Fruit fly (Drosophila melanogaster): ENCODE data around the gene CG1271.

CG1271 gene

dm6 chr3L:3070274-3071204, 18.2 kb downstream of the CG1271 start, which contains the start of the genes CG32486 and PAN3 (continued):
- TF ChIP-seq CG3995 (GFP tag; optimal IDR thresholded peaks at IDR 0.05) (peak; percentile 62), Opbp (GFP tag; IDR thresholded peaks at IDR 0.05; ENCODE audit: partially characterized antibody) (peak; percentile 92), fru (optimal IDR thresholded peaks at IDR 0.05) (no peak), Nf-YC (tag; optimal IDR thresholded peaks at IDR 0.05) (peak; percentile 57), CG31224 (GFP tag; IDR thresholded peaks at IDR 0.05) (no peak), fd102C (GFP tag; optimal IDR thresholded peaks at IDR 0.05) (peak; percentile 18), Lpt (GFP tag; optimal IDR thresholded peaks at IDR 0.05) (no peak), CG3065 (GFP tag; optimal IDR thresholded peaks at IDR 0.05) (peak; percentile 3), CG12391 (tag; optimal IDR thresholded peaks at IDR 0.05) (peak; percentile 76), CG9876 (GFP tag; optimal IDR thresholded peaks at IDR 0.05) (peak; percentile 26), fu2 (GFP tag; optimal IDR thresholded peaks at IDR 0.05) (no peak), crp (GFP tag; optimal IDR thresholded peaks at IDR 0.05) (peak in 1 of 2 experiments; percentile 54), H15 (GFP tag; IDR thresholded peaks at IDR 0.05) (no peak), Ets97D (GFP tag; optimal IDR thresholded peaks at IDR 0.05) (peak; percentile 91), otp (GFP tag; IDR thresholded peaks at IDR 0.05) (peak; percentile 39; the same call in 1 of the 3 replicates), Dll (GFP tag; IDR thresholded peaks at IDR 0.05; ENCODE audit: partially characterized antibody) (peak; percentile 85; the same call in 3 of the 4 replicates), cas (GFP tag; IDR thresholded peaks at IDR 0.05) (peak; percentile 18; the same call in 1 of the 2 replicates), CG8089 (GFP tag; optimal IDR thresholded peaks at IDR 0.05) (peak; percentile 33), mld (GFP tag; IDR thresholded peaks at IDR 0.05; ENCODE audit: partially characterized antibody) (0 out of 3 replicates have a peak, but pooled peaks have one; percentile 31), CG12659 (GFP tag; optimal IDR thresholded peaks at IDR 0.05) (peak; percentile 93), Lim3 (GFP tag; IDR thresholded peaks at IDR 0.05) (no peak), CG6689 (GFP tag; IDR thresholded peaks at IDR 0.05) (peak; percentile 17; the same call in 1 of the 2 replicates), yki (optimal IDR thresholded peaks at IDR 0.05) (no peak), CG3838 (GFP tag; optimal IDR thresholded peaks at IDR 0.05) (no peak), CG18262 (tag; optimal IDR thresholded peaks at IDR 0.05) (peak; percentile 52), CG11456 (GFP tag; IDR thresholded peaks at IDR 0.05) (0 out of 3 replicates have a peak, but pooled peaks have one; percentile 13), br (optimal IDR thresholded peaks at IDR 0.05) (no peak), tll (GFP tag; optimal IDR thresholded peaks at IDR 0.05) (peak in 1 of 2 experiments; percentile 1), Spps (tag; optimal IDR thresholded peaks at IDR 0.05) (no peak), caup (GFP tag; optimal IDR thresholded peaks at IDR 0.05; ENCODE audit: severe bottlenecking) (peak; percentile 75), tin (GFP tag; optimal IDR thresholded peaks at IDR 0.05) (peak; percentile 14), tap (tag; optimal IDR thresholded peaks at IDR 0.05) (peak; percentile 52), CG9727 (GFP tag; optimal IDR thresholded peaks at IDR 0.05) (peak; percentile 58), Gug (GFP tag; IDR thresholded peaks at IDR 0.05) (peak; percentile 27; the same call in 1 of the 4 replicates), CG7271 (tag; optimal IDR thresholded peaks at IDR 0.05) (peak; percentile 26), ab (GFP tag; optimal IDR thresholded peaks at IDR 0.05) (peak; percentile 81), Ravus (GFP tag; IDR thresholded peaks at IDR 0.05) (no peak), Atf6 (GFP tag; IDR thresholded peaks at IDR 0.05) (no peak), CG2678 (tag; optimal IDR thresholded peaks at IDR 0.05) (peak; percentile 42), abd-A (tag; optimal IDR thresholded peaks at IDR 0.05) (peak; percentile 84), onecut (GFP tag; IDR thresholded peaks at IDR 0.05) (peak; percentile 67), MTF-1 (GFP tag; optimal IDR thresholded peaks at IDR 0.05; ENCODE audit: borderline replicate concordance) (peak; percentile 77), dmrt11E (tag; optimal IDR thresholded peaks at IDR 0.05) (peak; percentile 51), CG13424 (tag; optimal IDR thresholded peaks at IDR 0.05) (peak; percentile 43), btn (GFP tag; optimal IDR thresholded peaks at IDR 0.05) (peak; percentile 22), MBD-R2 (GFP tag; IDR thresholded peaks at IDR 0.05) (0 out of 2 replicates have a peak, but pooled peaks have one; percentile 23), CG17612 (GFP tag; IDR thresholded peaks at IDR 0.05) (no peak), Deaf1 (tag; optimal IDR thresholded peaks at IDR 0.05) (peak; percentile 55), Hr39 (optimal IDR thresholded peaks at IDR 0.05) (no peak)
